Worm (Caenorhabditis elegans) whole organism, late embryonic: ENCODE data around the gene slc-25A26.

Experiments
- C38D4.7 ChIP-seq: fragments of 200-800 bp; sonication (Bioruptor generic); optimal IDR thresholded peaks from 2 replicates; lab custom pipeline; 2018; ENCODE audit warnings: mild to moderate bottlenecking, missing genetic modification characterization, moderate library complexity, missing compliant biosample characterization
- K02D7.2 ChIP-seq: sonication (generic microtip); optimal IDR thresholded peaks from 2 replicates; lab custom pipeline; 2017; ENCODE audit warnings: mild to moderate bottlenecking, missing genetic modification characterization, missing compliant biosample characterization
- T23F11.4 ChIP-seq: fragments of 200-800 bp; sonication (Bioruptor generic); optimal IDR thresholded peaks from 2 replicates; lab custom pipeline; 2018; ENCODE audit warnings: mild to moderate bottlenecking, missing genetic modification characterization, missing compliant biosample characterization
- ahr-1 ChIP-seq: sonication (generic microtip); optimal IDR thresholded peaks from 2 replicates; lab custom pipeline; 2016; ENCODE audit warnings: missing genetic modification characterization, missing compliant biosample characterization
- ceh-18 ChIP-seq: sonication (generic microtip); optimal IDR thresholded peaks from 2 replicates; lab custom pipeline; 2016; ENCODE audit warnings: missing genetic modification characterization, missing compliant biosample characterization
- ceh-19 ChIP-seq: fragments of 200-800 bp; sonication (Bioruptor generic); optimal IDR thresholded peaks from 2 replicates; lab custom pipeline; 2018; ENCODE audit warnings: mild to moderate bottlenecking, missing genetic modification characterization, missing compliant biosample characterization
- ceh-2 ChIP-seq: sonication (generic microtip); optimal IDR thresholded peaks from 2 replicates; lab custom pipeline; 2016; ENCODE audit warnings: missing genotype, missing genetic modification characterization, missing compliant biosample characterization
- ceh-24 ChIP-seq: sonication (generic microtip); optimal IDR thresholded peaks from 2 replicates; lab custom pipeline; 2016; ENCODE audit warnings: mild to moderate bottlenecking, missing genetic modification characterization, missing compliant biosample characterization
- ceh-31 ChIP-seq: sonication (generic microtip); optimal IDR thresholded peaks from 2 replicates; lab custom pipeline; 2016; ENCODE audit warnings: missing genetic modification characterization, missing compliant biosample characterization
- ceh-34 ChIP-seq: sonication (generic microtip); optimal IDR thresholded peaks from 2 replicates; lab custom pipeline; 2016; ENCODE audit warnings: mild to moderate bottlenecking, missing genetic modification characterization, missing compliant biosample characterization
- ceh-45 ChIP-seq: fragments of 200-800 bp; sonication (Bioruptor generic); IDR thresholded peaks from 2 replicates; pipeline ENCODE4 v1.3.6; 2022; ENCODE audit warnings: missing genetic modification reagents, missing genetic modification characterization, missing compliant biosample characterization
- ceh-9 ChIP-seq: sonication (generic microtip); optimal IDR thresholded peaks from 2 replicates; lab custom pipeline; 2016; ENCODE audit warnings: mild to moderate bottlenecking, missing genetic modification characterization, inconsistent platforms, missing compliant biosample characterization
- dmd-4 ChIP-seq: sonication (generic microtip); optimal IDR thresholded peaks from 2 replicates; lab custom pipeline; 2016; ENCODE audit warnings: borderline replicate concordance, missing genetic modification characterization, missing compliant biosample characterization
- dve-1 ChIP-seq: sonication (generic microtip); optimal IDR thresholded peaks from 2 replicates; lab custom pipeline; 2017; ENCODE audit warnings: antibody characterized with exemption, mild to moderate bottlenecking, missing genetic modification characterization, missing compliant biosample characterization
- elt-2 ChIP-seq: sonication (generic microtip); optimal IDR thresholded peaks from 2 replicates; lab custom pipeline; 2016; ENCODE audit warnings: missing genetic modification reagents, missing genetic modification characterization, missing compliant biosample characterization
- eyg-1 ChIP-seq: sonication (generic microtip); optimal IDR thresholded peaks from 2 replicates; lab custom pipeline; 2016; ENCODE audit warnings: missing genotype, missing genetic modification characterization, missing compliant biosample characterization
- fkh-10 ChIP-seq: fragments of 150-350 bp; optimal IDR thresholded peaks from 2 replicates; lab custom pipeline; 2014; ENCODE audit warnings: missing biosample characterization, missing genetic modification reagents, missing genetic modification characterization
- fkh-6 ChIP-seq: sonication (generic microtip); optimal IDR thresholded peaks from 2 replicates; lab custom pipeline; 2016; ENCODE audit warnings: missing genetic modification characterization, missing compliant biosample characterization
- gmeb-2 ChIP-seq: sonication (generic microtip); optimal IDR thresholded peaks from 2 replicates; lab custom pipeline; 2016; ENCODE audit warnings: missing genetic modification characterization, inconsistent platforms, missing compliant biosample characterization
- hlh-30 ChIP-seq: sonication (generic microtip); optimal IDR thresholded peaks from 2 replicates; lab custom pipeline; 2017; ENCODE audit warnings: antibody characterized with exemption, missing genetic modification characterization, missing compliant biosample characterization; ENCODE audit not compliant: insufficient read depth
- hlh-6 ChIP-seq: sonication (generic microtip); optimal IDR thresholded peaks from 2 replicates; lab custom pipeline; 2016; ENCODE audit warnings: missing genotype, missing genetic modification characterization, missing compliant biosample characterization
- lim-6 ChIP-seq: sonication (generic microtip); optimal IDR thresholded peaks from 2 replicates; lab custom pipeline; 2016; ENCODE audit warnings: missing genetic modification characterization, missing compliant biosample characterization
- lin-11 ChIP-seq: fragments of 200-800 bp; sonication (Bioruptor generic); optimal IDR thresholded peaks from 2 replicates; lab custom pipeline; 2018; ENCODE audit warnings: mild to moderate bottlenecking, missing genetic modification characterization, missing compliant biosample characterization
- madf-2 ChIP-seq: sonication (generic microtip); optimal IDR thresholded peaks from 2 replicates; lab custom pipeline; 2017; ENCODE audit warnings: missing genetic modification characterization, missing compliant biosample characterization
- mec-3 ChIP-seq: sonication (generic microtip); optimal IDR thresholded peaks from 2 replicates; lab custom pipeline; 2016; ENCODE audit warnings: borderline replicate concordance, missing genetic modification characterization, missing compliant biosample characterization
- nfya-1 ChIP-seq: sonication (generic microtip); optimal IDR thresholded peaks from 2 replicates; lab custom pipeline; 2017; ENCODE audit warnings: missing genetic modification characterization, mild to moderate bottlenecking, missing compliant biosample characterization, antibody characterized with exemption, moderate library complexity
- npax-4 ChIP-seq: sonication (generic microtip); optimal IDR thresholded peaks from 2 replicates; lab custom pipeline; 2016; ENCODE audit warnings: missing genetic modification characterization, missing compliant biosample characterization
- odd-2 ChIP-seq: sonication (generic microtip); optimal IDR thresholded peaks from 2 replicates; lab custom pipeline; 2017; ENCODE audit warnings: antibody characterized with exemption, mild to moderate bottlenecking, missing genetic modification characterization, missing compliant biosample characterization
- pat-9 ChIP-seq: fragments of 200-800 bp; sonication (Bioruptor generic); optimal IDR thresholded peaks from 2 replicates; lab custom pipeline; 2018; ENCODE audit warnings: mild to moderate bottlenecking, missing genetic modification characterization, moderate library complexity, missing compliant biosample characterization
- pax-1 ChIP-seq: fragments of 150-350 bp; optimal IDR thresholded peaks from 2 replicates; lab custom pipeline; 2014; ENCODE audit warnings: missing biosample characterization, missing genetic modification characterization
- pha-4 ChIP-seq: fragments of 150-350 bp; optimal IDR thresholded peaks from 2 replicates; lab custom pipeline; 2018; ENCODE audit warnings: missing biosample characterization, missing genetic modification reagents, missing genetic modification characterization
- pqm-1 ChIP-seq: sonication (generic microtip); optimal IDR thresholded peaks from 2 replicates; lab custom pipeline; 2016; ENCODE audit warnings: missing genetic modification characterization, missing compliant biosample characterization
- pros-1 ChIP-seq: fragments of 150-350 bp; optimal IDR thresholded peaks from 2 replicates; lab custom pipeline; 2014; ENCODE audit warnings: missing biosample characterization, missing genetic modification reagents, missing genetic modification characterization
- ref-2 ChIP-seq: sonication (generic microtip); optimal IDR thresholded peaks from 2 replicates; lab custom pipeline; 2016; ENCODE audit warnings: missing genetic modification characterization, missing compliant biosample characterization
- rnt-1 ChIP-seq: sonication (generic microtip); optimal IDR thresholded peaks from 2 replicates; lab custom pipeline; 2016; ENCODE audit warnings: missing genetic modification characterization, missing compliant biosample characterization
- sox-2 ChIP-seq: fragments of 200-800 bp; sonication (Bioruptor generic); IDR thresholded peaks from 2 replicates; pipeline ENCODE4 v1.3.6; 2022; ENCODE audit warnings: missing genetic modification reagents, missing genetic modification characterization, missing compliant biosample characterization
- sox-4 ChIP-seq: sonication (generic microtip); optimal IDR thresholded peaks from 2 replicates; lab custom pipeline; 2017; ENCODE audit warnings: mild to moderate bottlenecking, missing genetic modification characterization, inconsistent platforms, missing compliant biosample characterization
- syd-9 ChIP-seq: sonication (generic microtip); optimal IDR thresholded peaks from 2 replicates; lab custom pipeline; 2016; ENCODE audit warnings: mild to moderate bottlenecking, missing genetic modification characterization, moderate library complexity, missing compliant biosample characterization
- tbx-2 ChIP-seq: sonication (generic microtip); optimal IDR thresholded peaks from 2 replicates; lab custom pipeline; 2016; ENCODE audit warnings: missing genetic modification characterization, missing compliant biosample characterization
- tbx-7 ChIP-seq: sonication (generic microtip); optimal IDR thresholded peaks from 2 replicates; lab custom pipeline; 2016; ENCODE audit warnings: missing genotype, missing genetic modification characterization, missing compliant biosample characterization
- ttx-3 ChIP-seq: sonication (generic microtip); optimal IDR thresholded peaks from 2 replicates; lab custom pipeline; 2016; ENCODE audit warnings: missing genetic modification reagents, missing genetic modification characterization, missing compliant biosample characterization
- unc-42 ChIP-seq: sonication (generic microtip); optimal IDR thresholded peaks from 2 replicates; lab custom pipeline; 2016; ENCODE audit warnings: missing genotype, missing genetic modification characterization, missing compliant biosample characterization
- unc-55 ChIP-seq: sonication (generic microtip); optimal IDR thresholded peaks from 2 replicates; lab custom pipeline; 2017; ENCODE audit warnings: missing biosample characterization, missing genetic modification reagents, missing genetic modification characterization
- unc-86 ChIP-seq: sonication (generic microtip); optimal IDR thresholded peaks from 2 replicates; lab custom pipeline; 2016; ENCODE audit warnings: missing genetic modification characterization, missing compliant biosample characterization
- zip-5 ChIP-seq: sonication (generic microtip); optimal IDR thresholded peaks from 2 replicates; lab custom pipeline; 2016; ENCODE audit warnings: missing genetic modification characterization, missing compliant biosample characterization

The slc-25A26 gene

DNA sequence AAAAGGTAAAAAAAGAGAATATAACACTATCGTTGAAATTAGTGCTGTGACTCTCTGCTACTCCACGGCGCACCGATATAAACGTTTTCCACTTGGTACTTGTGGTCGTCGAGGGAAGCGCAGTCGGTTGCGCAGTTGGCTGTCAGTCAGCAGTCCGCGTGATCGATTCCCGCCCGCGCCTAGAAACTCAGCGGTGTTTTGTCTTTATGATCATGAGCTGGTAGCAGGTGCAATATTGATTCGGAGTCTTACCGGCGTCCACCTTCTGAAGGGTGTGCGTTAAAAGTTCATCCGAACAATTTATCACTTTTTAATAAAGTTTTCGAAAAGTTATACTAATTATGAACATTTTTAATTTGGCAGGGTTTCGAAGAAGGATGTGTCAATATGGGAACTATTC lies 3.1 kb upstream of the slc-25A26 start (continued):
- TF ChIP-seq mec-3 (tag; lab: Kevin White, UChicago) (peak; percentile 89), unc-42 (tag; lab: Kevin White, UChicago) (peak; percentile 33), K02D7.2 (tag; lab: Kevin White, UChicago) (peak; percentile 94), pat-9 (tag; lab: Kevin White, UChicago) (peak; percentile 97), ceh-18 (tag; lab: Kevin White, UChicago) (peak; percentile 92), rnt-1 (tag; lab: Kevin White, UChicago) (peak; percentile 86), C38D4.7 (GFP tag; lab: Kevin White, UChicago) (peak; percentile 96), lim-6 (peak; percentile 80), lin-11 (peak; percentile 92), ceh-24 (peak; percentile 91), ceh-19 (GFP tag; lab: Kevin White, UChicago) (peak; percentile 96), dmd-4 (tag; lab: Kevin White, UChicago) (peak; percentile 96), pqm-1 (tag; lab: Kevin White, UChicago) (peak; percentile 93), madf-2 (tag; lab: Kevin White, UChicago) (peak; percentile 90), sox-2 (GFP tag; lab: Robert Waterston, UW) (peak; percentile 87; the same call in 1 of the 2 replicates), dve-1 (tag; lab: Kevin White, UChicago) (peak; percentile 74), ceh-31 (peak; percentile 89), syd-9 (peak; percentile 91), elt-2 (tag; lab: Kevin White, UChicago) (peak; percentile 97), pros-1 (tag; lab: Kevin White, UChicago) (peak; percentile 29), odd-2 (tag; lab: Kevin White, UChicago) (peak; percentile 62), ceh-2 (tag; lab: Kevin White, UChicago) (peak; percentile 95), fkh-6 (tag; lab: Kevin White, UChicago) (peak; percentile 90), T23F11.4 (GFP tag; lab: Kevin White, UChicago) (peak; percentile 97), ceh-9 (tag; lab: Kevin White, UChicago) (peak; percentile 71), ahr-1 (tag; lab: Kevin White, UChicago) (peak; percentile 95)

DNA sequence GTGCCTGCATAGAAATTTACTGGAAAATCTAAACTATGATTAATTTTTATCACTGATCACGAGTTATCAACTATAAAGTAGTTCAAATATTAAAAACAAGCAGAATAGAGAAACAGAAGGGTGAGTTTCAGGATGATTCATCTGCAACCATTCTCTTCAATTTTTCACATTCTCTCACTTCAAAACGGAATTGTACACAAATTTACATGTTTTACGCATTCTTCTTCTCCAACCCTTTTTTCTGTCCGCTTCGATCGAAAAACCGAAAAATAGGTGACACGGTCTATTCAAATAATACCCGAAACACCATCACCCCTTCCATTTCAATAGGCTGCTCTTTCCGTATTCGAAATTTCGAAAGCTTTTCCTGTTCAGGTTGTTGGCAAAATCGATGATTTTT lies 3.3 kb downstream of the slc-25A26 start, which contains the start of gene D1046.4:
Gene D1046.4, plus strand, starts transcription at position 301 of the 400 bp plus-strand sequence.
- TF ChIP-seq ref-2 (tag; lab: Kevin White, UChicago) = no peak

DNA sequence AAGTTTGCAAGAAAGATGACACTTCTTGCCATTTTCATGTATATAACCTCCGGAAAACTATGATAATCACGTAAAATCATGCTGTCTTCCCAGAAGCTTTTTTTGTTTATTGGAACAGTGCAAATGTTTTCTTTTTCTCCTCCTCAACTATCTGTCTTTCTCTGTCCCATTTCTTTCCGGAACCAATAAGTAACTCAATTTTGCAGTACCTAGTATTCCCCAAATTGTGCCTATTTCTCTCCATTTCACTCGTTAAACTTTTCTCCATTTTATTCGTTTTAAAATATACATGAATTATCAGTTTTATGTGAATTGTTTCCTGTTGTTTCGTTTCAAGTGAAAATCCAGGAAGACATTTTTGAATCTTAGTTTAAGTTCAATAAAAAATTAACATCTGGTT lies 13.2 kb downstream of the slc-25A26 start:
- TF ChIP-seq unc-42 (tag; lab: Kevin White, UChicago) = peak; percentile 48
- TF ChIP-seq gmeb-2 (tag; lab: Kevin White, UChicago) = no peak
- TF ChIP-seq madf-2 (tag; lab: Kevin White, UChicago) = no peak
- no peak for TF ChIP-seq ahr-1 (tag; lab: Kevin White, UChicago)
- no peak for TF ChIP-seq nfya-1
- no peak for TF ChIP-seq ceh-34 (tag; lab: Kevin White, UChicago)
- TF ChIP-seq pha-4 (tag; lab: Kevin White, UChicago) = no peak
- TF ChIP-seq ref-2 (tag; lab: Kevin White, UChicago) = no peak

DNA sequence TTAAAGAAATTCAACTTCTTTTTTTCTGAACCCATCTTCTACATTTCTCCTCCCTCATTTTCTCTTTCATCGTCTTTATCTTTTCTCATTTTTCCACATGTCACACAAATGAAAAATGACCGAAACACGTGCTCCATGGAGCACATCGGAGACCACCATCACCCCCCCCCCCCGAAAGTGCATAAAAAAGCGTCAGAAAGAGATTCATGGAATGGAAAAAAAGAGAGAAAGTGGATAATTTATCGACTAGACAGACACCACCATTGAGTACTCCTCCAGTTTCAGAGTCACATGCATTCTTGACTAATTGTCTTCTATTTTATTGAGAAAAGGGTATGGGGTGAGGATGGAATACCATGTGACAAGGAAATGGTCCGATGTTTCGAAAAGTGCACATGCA lies 16.9 kb downstream of the slc-25A26 start:
- TF ChIP-seq npax-4 (no peak), rnt-1 (tag; lab: Kevin White, UChicago) (peak; percentile 2), hlh-30 (tag; lab: Kevin White, UChicago) (peak; percentile 74), eyg-1 (no peak), sox-4 (tag; lab: Kevin White, UChicago) (no peak), zip-5 (no peak), ttx-3 (tag; lab: Kevin White, UChicago) (no peak), unc-42 (tag; lab: Kevin White, UChicago) (no peak), K02D7.2 (tag; lab: Kevin White, UChicago) (no peak), pat-9 (tag; lab: Kevin White, UChicago) (no peak), fkh-6 (tag; lab: Kevin White, UChicago) (no peak), tbx-7 (no peak), ceh-45 (GFP tag; lab: Robert Waterston, UW) (no peak), lin-11 (no peak), ceh-34 (tag; lab: Kevin White, UChicago) (no peak), hlh-6 (tag; lab: Kevin White, UChicago) (no peak), unc-86 (tag; lab: Kevin White, UChicago) (no peak), ceh-18 (tag; lab: Kevin White, UChicago) (peak; percentile 56), ahr-1 (tag; lab: Kevin White, UChicago) (no peak), fkh-10 (GFP tag; lab: Kevin White, UChicago) (no peak), unc-55 (GFP tag; lab: Kevin White, UChicago) (peak; percentile 88), pax-1 (tag; lab: Kevin White, UChicago) (no peak), tbx-2 (tag; lab: Kevin White, UChicago) (no peak), C38D4.7 (GFP tag; lab: Kevin White, UChicago) (no peak)
